Fruit fly (Drosophila melanogaster) whole organism, embryonic: ENCODE measurements around the gene CG12289.

Experiments
- Bdp1 ChIP-seq: fragments of 200-800 bp; sonication (Bioruptor generic); optimal IDR thresholded peaks from 3 replicates; lab custom pipeline; 2016; ENCODE audit warnings: missing biosample characterization, missing genetic modification characterization
- Bteb2 ChIP-seq: fragments of 200-800 bp; sonication (Bioruptor generic); optimal IDR thresholded peaks from 2 replicates; lab custom pipeline; 2016; ENCODE audit warnings: missing biosample characterization, missing genetic modification characterization
- CG10267 ChIP-seq: fragments of 200-800 bp; sonication (Bioruptor generic); optimal IDR thresholded peaks from 2 replicates; lab custom pipeline; 2018; ENCODE audit warnings: missing biosample characterization, mild to moderate bottlenecking, missing genetic modification characterization, moderate library complexity
- CG10366 ChIP-seq: fragments of 200-800 bp; sonication (Bioruptor generic); IDR thresholded peaks from 2 replicates; pipeline ENCODE4 v1.3.6; 2022; ENCODE audit warnings: missing biosample characterization, missing genetic modification characterization
- CG11504 ChIP-seq: fragments of 200-800 bp; sonication (Bioruptor generic); optimal IDR thresholded peaks from 3 replicates; lab custom pipeline; 2019; ENCODE audit warnings: missing biosample characterization, mild to moderate bottlenecking, missing genetic modification characterization, moderate library complexity
- CG1233 ChIP-seq: fragments of 200-800 bp; sonication (Bioruptor generic); optimal IDR thresholded peaks from 4 replicates; lab custom pipeline; 2018; ENCODE audit warnings: missing biosample characterization, mild to moderate bottlenecking, missing genetic modification characterization
- CG12744 ChIP-seq: fragments of 200-800 bp; sonication (Bioruptor generic); optimal IDR thresholded peaks from 2 replicates; lab custom pipeline; 2016; ENCODE audit warnings: missing biosample characterization, missing genetic modification characterization
- CG14014 ChIP-seq: fragments of 200-800 bp; sonication (Bioruptor generic); IDR thresholded peaks from 2 replicates; pipeline ENCODE4 v1.3.6; 2022; ENCODE audit warnings: missing biosample characterization, missing genetic modification characterization
- CG16813 ChIP-seq: fragments of 200-800 bp; sonication (Bioruptor generic); IDR thresholded peaks from 3 replicates; pipeline ENCODE4 v1.3.6; 2022; ENCODE audit warnings: missing biosample characterization, missing genetic modification characterization; ENCODE audit not compliant: partially characterized antibody
- CG17568 ChIP-seq: fragments of 200-800 bp; sonication (Bioruptor generic); optimal IDR thresholded peaks from 2 replicates; lab custom pipeline; 2018; ENCODE audit warnings: missing biosample characterization, mild to moderate bottlenecking, missing genetic modification characterization, moderate library complexity
- CG17912 ChIP-seq: fragments of 200-800 bp; sonication (Bioruptor generic); optimal IDR thresholded peaks from 2 replicates; lab custom pipeline; 2018; ENCODE audit warnings: missing biosample characterization, mild to moderate bottlenecking, missing genetic modification characterization
- CG18619 ChIP-seq: fragments of 200-800 bp; sonication (Bioruptor generic); optimal IDR thresholded peaks from 3 replicates; lab custom pipeline; 2017; ENCODE audit warnings: missing biosample characterization, mild to moderate bottlenecking, missing genetic modification characterization
- CG2199 ChIP-seq: fragments of 200-800 bp; sonication (Bioruptor generic); IDR thresholded peaks from 3 replicates; pipeline ENCODE4 v1.3.6; 2022; ENCODE audit warnings: missing biosample characterization, missing genetic modification characterization
- CG2202 ChIP-seq: fragments of 200-800 bp; sonication (Bioruptor generic); optimal IDR thresholded peaks from 2 replicates; lab custom pipeline; 2018; ENCODE audit warnings: missing biosample characterization, mild to moderate bottlenecking, missing genetic modification characterization
- CG2712 ChIP-seq: fragments of 200-800 bp; optimal IDR thresholded peaks from 3 replicates; lab custom pipeline; 2019; ENCODE audit warnings: missing biosample characterization, mild to moderate bottlenecking, missing genetic modification characterization, moderate library complexity
- CG32772 ChIP-seq: fragments of 200-800 bp; sonication (Bioruptor generic); IDR thresholded peaks from 2 replicates; pipeline ENCODE4 v1.3.6; 2022; ENCODE audit warnings: missing biosample characterization, missing genetic modification characterization
- CG34224 ChIP-seq: fragments of 200-800 bp; sonication (Bioruptor generic); IDR thresholded peaks from 3 replicates; pipeline ENCODE4 v1.3.6; 2022; ENCODE audit warnings: missing biosample characterization, missing genetic modification characterization; ENCODE audit not compliant: partially characterized antibody
- CG4617 ChIP-seq: fragments of 200-800 bp; sonication (Bioruptor generic); optimal IDR thresholded peaks from 3 replicates; lab custom pipeline; 2016; ENCODE audit warnings: missing biosample characterization, missing genetic modification characterization, borderline replicate concordance
- CG7271 ChIP-seq: fragments of 200-800 bp; sonication (Bioruptor generic); optimal IDR thresholded peaks from 2 replicates; lab custom pipeline; 2018; ENCODE audit warnings: missing biosample characterization, mild to moderate bottlenecking, missing genetic modification characterization, moderate library complexity
- CG7745 ChIP-seq: fragments of 200-800 bp; sonication (Bioruptor generic); optimal IDR thresholded peaks from 2 replicates; lab custom pipeline; 2018; ENCODE audit warnings: missing biosample characterization, mild to moderate bottlenecking, missing genetic modification characterization, moderate library complexity
- CG9215 ChIP-seq: fragments of 200-800 bp; sonication (Bioruptor generic); IDR thresholded peaks from 2 replicates; pipeline ENCODE4 v1.3.6; 2022; ENCODE audit warnings: missing biosample characterization, missing genetic modification characterization
- CG9797 ChIP-seq: fragments of 200-800 bp; sonication (Bioruptor generic); optimal IDR thresholded peaks from 3 replicates; lab custom pipeline; 2018; ENCODE audit warnings: missing biosample characterization, mild to moderate bottlenecking, missing genetic modification characterization
- CG9876 ChIP-seq: fragments of 200-800 bp; sonication (Bioruptor generic); optimal IDR thresholded peaks from 2 replicates; lab custom pipeline; 2016; ENCODE audit warnings: missing biosample characterization, missing genetic modification characterization
- CG9932 ChIP-seq: fragments of 200-800 bp; sonication (Bioruptor generic); IDR thresholded peaks from 2 replicates; pipeline ENCODE4 v1.3.6; 2022; ENCODE audit warnings: missing biosample characterization, missing genetic modification characterization
- Dek ChIP-seq: fragments of 200-800 bp; sonication (Bioruptor generic); optimal IDR thresholded peaks from 3 replicates; lab custom pipeline; 2019; ENCODE audit warnings: missing biosample characterization, mild to moderate bottlenecking, missing genetic modification characterization, moderate library complexity
- Ets65A ChIP-seq: fragments of 200-800 bp; sonication (Bioruptor generic); peaks from one replicate; lab custom pipeline; 2016; ENCODE audit warnings: missing biosample characterization, missing genetic modification characterization
- Fer2 ChIP-seq: fragments of 200-800 bp; sonication (Bioruptor generic); optimal IDR thresholded peaks from 2 replicates; lab custom pipeline; 2018; ENCODE audit warnings: missing biosample characterization, mild to moderate bottlenecking, missing genetic modification characterization, moderate library complexity
- Fer3 ChIP-seq: fragments of 200-800 bp; sonication (Bioruptor generic); optimal IDR thresholded peaks from 2 replicates; lab custom pipeline; 2018; ENCODE audit warnings: missing biosample characterization, mild to moderate bottlenecking, missing genetic modification characterization, moderate library complexity
- H2.0 ChIP-seq: fragments of 200-800 bp; sonication (Bioruptor generic); IDR thresholded peaks from 2 replicates; pipeline ENCODE4 v1.3.6; 2022; ENCODE audit warnings: missing biosample characterization, missing genetic modification characterization
- Hand ChIP-seq: fragments of 200-800 bp; sonication (Bioruptor generic); optimal IDR thresholded peaks from 2 replicates; lab custom pipeline; 2017; ENCODE audit warnings: mild to moderate bottlenecking, missing biosample characterization, missing genetic modification reagents, missing genetic modification characterization
- Hmx ChIP-seq: fragments of 200-800 bp; sonication (Bioruptor generic); optimal IDR thresholded peaks from 2 replicates; lab custom pipeline; 2016; ENCODE audit warnings: missing biosample characterization, missing genetic modification characterization
- Mes4 ChIP-seq: fragments of 200-800 bp; sonication (Bioruptor generic); optimal IDR thresholded peaks from 2 replicates; lab custom pipeline; 2016; ENCODE audit warnings: missing biosample characterization, missing genetic modification characterization
- PHDP ChIP-seq: fragments of 200-800 bp; sonication (Bioruptor generic); optimal IDR thresholded peaks from 3 replicates; lab custom pipeline; 2018; ENCODE audit warnings: missing biosample characterization, mild to moderate bottlenecking, missing genetic modification characterization, moderate library complexity
- Ptx1 ChIP-seq: fragments of 200-800 bp; sonication (Bioruptor generic); IDR thresholded peaks from 2 replicates; pipeline ENCODE4 v1.3.6; 2022; ENCODE audit warnings: missing biosample characterization, missing genetic modification characterization
- Scr ChIP-seq: fragments of 200-800 bp; sonication (Bioruptor generic); IDR thresholded peaks from 2 replicates; pipeline ENCODE4 v1.3.6; 2022; ENCODE audit warnings: missing biosample characterization, missing genetic modification characterization; ENCODE audit not compliant: partially characterized antibody
- TFAM ChIP-seq: fragments of 200-800 bp; sonication (Bioruptor generic); optimal IDR thresholded peaks from 2 replicates; lab custom pipeline; 2017; ENCODE audit warnings: missing biosample characterization, missing genetic modification characterization, inconsistent platforms
- Xbp1 ChIP-seq: fragments of 200-800 bp; sonication (Bioruptor generic); optimal IDR thresholded peaks from 3 replicates; lab custom pipeline; 2016; ENCODE audit warnings: missing biosample characterization, mild to moderate bottlenecking, missing genetic modification characterization
- ap ChIP-seq: fragments of 200-800 bp; sonication (Bioruptor generic); IDR thresholded peaks from 2 replicates; pipeline ENCODE4 v1.3.6; 2022; ENCODE audit warnings: missing biosample characterization, missing genetic modification characterization
- br ChIP-seq: fragments of >200 bp; optimal IDR thresholded peaks from 2 replicates; lab custom pipeline; 2017
- btn ChIP-seq: fragments of 200-800 bp; sonication (Bioruptor generic); optimal IDR thresholded peaks from 2 replicates; lab custom pipeline; 2016; ENCODE audit warnings: missing biosample characterization, missing genetic modification characterization
- cg ChIP-seq: fragments of 200-800 bp; sonication (Bioruptor generic); optimal IDR thresholded peaks from 3 replicates; lab custom pipeline; 2019; ENCODE audit warnings: missing biosample characterization, mild to moderate bottlenecking, missing genetic modification characterization, moderate library complexity
- chif ChIP-seq, 2 experiments: fragments of 200-800 bp; sonication (Bioruptor generic); optimal IDR thresholded peaks; 3 replicates each; lab custom pipeline; 2016; ENCODE audit warnings: missing biosample characterization in 2 of 2, missing genetic modification characterization in 2 of 2
- chn ChIP-seq: fragments of 200-800 bp; sonication (Bioruptor generic); optimal IDR thresholded peaks from 2 replicates; lab custom pipeline; 2016; ENCODE audit warnings: missing biosample characterization, missing genetic modification characterization
- crc ChIP-seq: fragments of 200-800 bp; sonication (Bioruptor generic); optimal IDR thresholded peaks from 2 replicates; lab custom pipeline; 2016; ENCODE audit warnings: missing biosample characterization, missing genetic modification characterization
- eyg ChIP-seq: fragments of 200-800 bp; sonication (Bioruptor generic); optimal IDR thresholded peaks from 3 replicates; lab custom pipeline; 2016; ENCODE audit warnings: missing biosample characterization, missing genetic modification characterization
- gce ChIP-seq: fragments of 200-800 bp; sonication (Bioruptor generic); IDR thresholded peaks from 3 replicates; pipeline ENCODE4 v1.3.6; 2022; ENCODE audit warnings: missing biosample characterization, missing genetic modification characterization
- hth ChIP-seq: fragments of >200 bp; optimal IDR thresholded peaks from 2 replicates; lab custom pipeline; 2017; ENCODE audit warnings: inconsistent platforms
- mirr ChIP-seq: fragments of 200-800 bp; sonication (Bioruptor generic); optimal IDR thresholded peaks from 3 replicates; lab custom pipeline; 2018; ENCODE audit warnings: missing biosample characterization, mild to moderate bottlenecking, missing genetic modification characterization
- pnt ChIP-seq: fragments of 200-800 bp; sonication (Bioruptor generic); optimal IDR thresholded peaks from 3 replicates; lab custom pipeline; 2016; ENCODE audit warnings: missing biosample characterization, missing genetic modification characterization
- scrt ChIP-seq: fragments of 200-800 bp; sonication (Bioruptor generic); optimal IDR thresholded peaks from 2 replicates; lab custom pipeline; 2018; ENCODE audit warnings: missing biosample characterization, mild to moderate bottlenecking, missing genetic modification characterization, moderate library complexity
- sug ChIP-seq: fragments of 200-800 bp; optimal IDR thresholded peaks from 2 replicates; lab custom pipeline; 2019; ENCODE audit warnings: missing biosample characterization, mild to moderate bottlenecking, missing genetic modification characterization, moderate library complexity

CG12289 gene

dm6 chr3L:11422338-11422802, 35.9 kb downstream of the CG12289 start:
- TF ChIP-seq CG2202 (tag; lab: Kevin White, UChicago) (peak; percentile 59), CG7745 (no peak), btn (GFP tag; lab: Kevin White, UChicago) (peak; percentile 6), CG32772 (GFP tag; lab: Robert Waterston, UW) (peak; percentile 86), CG9932 (GFP tag; lab: Robert Waterston, UW) (no peak), CG12744 (GFP tag; lab: Kevin White, UChicago) (no peak), CG14014 (GFP tag; lab: Robert Waterston, UW) (peak; percentile 64), CG10267 (peak; percentile 85), CG34224 (no peak), chif (GFP tag; optimal IDR thresholded peaks at IDR 0.05; lab: Kevin White, UChicago) (peak; percentile 28 to 73), pnt (GFP tag; lab: Kevin White, UChicago) (peak; percentile 68), hth (lab: Kevin White, UChicago) (no peak), CG2712 (tag; lab: Kevin White, UChicago) (peak; percentile 91), scrt (GFP tag; lab: Kevin White, UChicago) (peak; percentile 54), PHDP (tag; lab: Kevin White, UChicago) (peak; percentile 58), CG7271 (tag; lab: Kevin White, UChicago) (peak; percentile 15), CG17912 (GFP tag; lab: Kevin White, UChicago) (no peak), CG1233 (GFP tag; lab: Kevin White, UChicago) (peak; percentile 76), Hand (peak; percentile 23), Hmx (GFP tag; lab: Kevin White, UChicago) (no peak), Fer2 (tag; lab: Kevin White, UChicago) (peak; percentile 63), CG9215 (GFP tag; lab: Robert Waterston, UW) (peak; percentile 47; the same call in 1 of the 2 replicates), chn (GFP tag; lab: Kevin White, UChicago) (peak; percentile 23), mirr (GFP tag; lab: Kevin White, UChicago) (no peak), CG16813 (GFP tag; lab: Robert Waterston, UW) (no peak), crc (peak; percentile 28), Ets65A (GFP tag; lab: Kevin White, UChicago) (peak; percentile 89), Dek (no peak), Scr (GFP tag; lab: Robert Waterston, UW) (no peak), Bteb2 (GFP tag; lab: Kevin White, UChicago) (peak; percentile 29), CG10366 (peak; percentile 74), H2.0 (GFP tag; lab: Robert Waterston, UW) (peak; percentile 71), Bdp1 (GFP tag; lab: Kevin White, UChicago) (peak; percentile 10), eyg (GFP tag; lab: Kevin White, UChicago) (no peak), Mes4 (GFP tag; lab: Kevin White, UChicago) (peak; percentile 56), CG17568 (GFP tag; lab: Kevin White, UChicago) (no peak), CG9876 (peak; percentile 11), ap (GFP tag; lab: Robert Waterston, UW) (peak; percentile 68), CG4617 (GFP tag; lab: Kevin White, UChicago) (no peak), CG11504 (tag; lab: Kevin White, UChicago) (peak; percentile 83), cg (no peak), TFAM (GFP tag; lab: Kevin White, UChicago) (peak; percentile 14), Fer3 (tag; lab: Kevin White, UChicago) (peak; percentile 64), CG18619 (peak; percentile 50), br (lab: Kevin White, UChicago) (no peak), sug (no peak), Ptx1 (GFP tag; lab: Robert Waterston, UW) (peak; percentile 78), CG2199 (GFP tag; lab: Robert Waterston, UW) (peak; percentile 67; the same call in 2 of the 3 replicates), gce (GFP tag; lab: Robert Waterston, UW) (peak; percentile 53; the same call in 1 of the 3 replicates), Xbp1 (GFP tag; lab: Kevin White, UChicago) (peak; percentile 54), CG9797 (GFP tag; lab: Kevin White, UChicago) (peak; percentile 9)
